Worm (Caenorhabditis elegans) whole organism, L1 larva: ENCODE data around the gene F56D2.8.
A peak's percentile ranks its signal among the peaks of the same experiment; 100 is the strongest.

Experiments
- ama-1 ChIP-seq: fragments of 150-350 bp; optimal IDR thresholded peaks from 2 replicates; lab custom pipeline; 2014
- ceh-82 ChIP-seq, 3 experiments: fragments of 150-350 bp in 1 of 3; sonication (generic microtip) in 2 of 3; optimal IDR thresholded peaks; 2 replicates each; lab custom pipeline; 2014 to 2017; ENCODE audit warnings: missing biosample characterization in 3 of 3, missing genetic modification characterization in 3 of 3
- ces-1 ChIP-seq: fragments of 150-350 bp; optimal IDR thresholded peaks from 2 replicates; lab custom pipeline; 2014; ENCODE audit warnings: missing biosample characterization, missing genetic modification reagents, missing genetic modification characterization
- elt-2 ChIP-seq: sonication (generic microtip); optimal IDR thresholded peaks from 2 replicates; lab custom pipeline; 2016; ENCODE audit warnings: missing genetic modification characterization, mild to moderate bottlenecking, inconsistent platforms, missing compliant biosample characterization, missing genetic modification reagents
- lin-13 ChIP-seq: fragments of 150-350 bp; optimal IDR thresholded peaks from 2 replicates; lab custom pipeline; 2014; ENCODE audit warnings: missing biosample characterization, missing genetic modification reagents, missing genetic modification characterization
- nhr-11 ChIP-seq: fragments of 150-350 bp; optimal IDR thresholded peaks from 2 replicates; lab custom pipeline; 2014; ENCODE audit warnings: missing biosample characterization, missing genetic modification characterization
- nhr-237 ChIP-seq: fragments of 150-350 bp; optimal IDR thresholded peaks from 2 replicates; lab custom pipeline; 2014; ENCODE audit warnings: missing biosample characterization, missing genetic modification characterization
- nhr-28 ChIP-seq: fragments of 150-350 bp; optimal IDR thresholded peaks from 2 replicates; lab custom pipeline; 2014; ENCODE audit warnings: missing biosample characterization, missing genetic modification characterization
- rnt-1 ChIP-seq: sonication (generic microtip); optimal IDR thresholded peaks from 2 replicates; lab custom pipeline; 2016; ENCODE audit warnings: mild to moderate bottlenecking, missing genetic modification characterization, moderate library complexity, missing compliant biosample characterization
- sup-37 ChIP-seq: fragments of 200-800 bp; sonication (Bioruptor generic); optimal IDR thresholded peaks from 2 replicates; lab custom pipeline; 2018; ENCODE audit warnings: mild to moderate bottlenecking, missing genetic modification characterization, missing compliant biosample characterization
- unc-62 ChIP-seq: fragments of 150-350 bp; optimal IDR thresholded peaks from 2 replicates; lab custom pipeline; 2014; ENCODE audit warnings: missing biosample characterization, missing genetic modification reagents, missing genetic modification characterization

ce11 chrIII:5563680-5564079, 19.0 kb downstream of the F56D2.8 start:
- TF ChIP-seq nhr-11 (tag; lab: Kevin White, UChicago) (no peak), lin-13 (no peak), ceh-82 (tag; optimal IDR thresholded peaks at IDR 0.05; lab: Kevin White, UChicago) (no peak), rnt-1 (peak; percentile 54), nhr-237 (tag; lab: Kevin White, UChicago) (no peak), nhr-28 (tag; lab: Kevin White, UChicago) (no peak), ama-1 (no peak), ces-1 (GFP tag; lab: Kevin White, UChicago) (no peak), unc-62 (GFP tag; lab: Kevin White, UChicago) (no peak), sup-37 (GFP tag; lab: Kevin White, UChicago) (no peak), elt-2 (tag; lab: Kevin White, UChicago) (no peak)
